Worm (Caenorhabditis elegans): ENCODE results near the gene ZK686.3.
A peak's percentile ranks its signal among the peaks of the same experiment; 100 is the strongest.

DNA sequence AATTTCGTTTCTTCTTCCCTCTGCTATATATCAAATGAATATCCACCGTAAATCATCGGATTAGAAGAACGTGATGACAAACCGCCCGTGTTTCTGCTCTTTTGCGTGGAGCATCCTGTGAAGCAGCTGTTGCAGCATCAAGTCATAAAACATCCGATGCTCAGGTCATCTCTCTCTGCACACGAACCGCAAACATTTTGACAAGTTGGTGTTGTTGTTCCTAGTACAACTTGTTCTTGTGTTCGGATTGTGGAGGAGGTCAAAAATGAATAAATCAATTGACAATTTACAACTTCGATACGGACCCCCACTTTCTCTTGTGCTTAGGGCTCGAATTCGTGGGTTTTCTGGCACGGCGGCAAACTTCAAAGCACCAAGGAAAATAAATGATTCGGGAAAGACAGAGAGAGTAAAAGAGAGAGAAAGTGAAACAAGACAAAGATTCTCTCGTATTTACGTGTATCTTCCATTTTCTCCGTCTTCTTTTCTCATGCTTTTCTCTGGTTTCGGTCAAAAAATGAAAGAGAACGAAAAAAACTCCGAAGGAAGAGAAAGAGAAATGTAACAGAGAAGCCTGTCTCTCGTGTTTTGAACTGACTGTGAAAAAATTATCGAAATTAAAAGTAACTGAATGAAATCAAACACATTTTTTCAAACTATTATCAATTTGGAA, 11.8 kb upstream of the ZK686.3 start:
- TF ChIP-seq skn-1 (tag; optimal IDR thresholded peaks at IDR 0.05) = no peak
- TF ChIP-seq unc-30 (tag; optimal IDR thresholded peaks at IDR 0.05) = no peak
- no peak for TF ChIP-seq jun-1 (tag; optimal IDR thresholded peaks at IDR 0.05)
- TF ChIP-seq lsy-2 (tag; optimal IDR thresholded peaks at IDR 0.05) = peak in 1 of 2 experiments; percentile 9
- TF ChIP-seq aha-1 (tag; optimal IDR thresholded peaks at IDR 0.05) = no peak
- no peak for TF ChIP-seq nhr-12 (tag; optimal IDR thresholded peaks at IDR 0.05)
- no peak for TF ChIP-seq lir-3 (tag; optimal IDR thresholded peaks at IDR 0.05; ENCODE audit: poor library complexity)
- no peak for TF ChIP-seq grh-1 (GFP tag; IDR thresholded peaks at IDR 0.05)
- TF ChIP-seq C34B4.2 (tag; optimal IDR thresholded peaks at IDR 0.05) = no peak

Measured in whole organism, L1 larva.